Worm (Caenorhabditis elegans) whole organism, young adult: Measurements from ENCODE around the gene pqn-36.

ENCODE experiments used
- B0035.1 ChIP-seq: sonication (generic microtip); optimal IDR thresholded peaks from 2 replicates; lab custom pipeline; 2016; ENCODE audit warnings: missing genetic modification characterization, mild to moderate bottlenecking, missing compliant biosample characterization, missing genotype, missing genetic modification reagents
- F37B4.10 ChIP-seq: fragments of 200-800 bp; sonication (Bioruptor generic); IDR thresholded peaks from 2 replicates; pipeline ENCODE4 v1.3.6; 2022; ENCODE audit warnings: missing genetic modification characterization, missing compliant biosample characterization
- F55B11.4 ChIP-seq: sonication (generic microtip); optimal IDR thresholded peaks from 2 replicates; lab custom pipeline; 2016; ENCODE audit warnings: missing compliant biosample characterization, missing genetic modification characterization, borderline replicate concordance; ENCODE audit not compliant: insufficient read depth
- K12H6.12 ChIP-seq: fragments of 200-800 bp; sonication (Bioruptor generic); optimal IDR thresholded peaks from 2 replicates; lab custom pipeline; 2018; ENCODE audit warnings: mild to moderate bottlenecking, missing genetic modification characterization, missing compliant biosample characterization
- athp-1 ChIP-seq: sonication (generic microtip); optimal IDR thresholded peaks from 2 replicates; lab custom pipeline; 2017; ENCODE audit warnings: mild to moderate bottlenecking, missing genetic modification characterization, missing compliant biosample characterization
- attf-3 ChIP-seq: fragments of 200-800 bp; sonication (Bioruptor generic); conservative IDR thresholded peaks from 2 replicates; pipeline ENCODE4 v1.3.6; 2022; ENCODE audit warnings: missing genetic modification reagents, missing genetic modification characterization, missing compliant biosample characterization
- attf-5 ChIP-seq: fragments of 200-800 bp; sonication (Bioruptor generic); optimal IDR thresholded peaks from 2 replicates; lab custom pipeline; 2018; ENCODE audit warnings: mild to moderate bottlenecking, missing genetic modification characterization, missing compliant biosample characterization
- bed-1 ChIP-seq: fragments of 200-800 bp; sonication (Bioruptor generic); IDR thresholded peaks from 2 replicates; pipeline ENCODE4 v1.3.6; 2022; ENCODE audit warnings: missing genetic modification reagents, missing genetic modification characterization, missing compliant biosample characterization
- ccch-3 ChIP-seq: fragments of 200-800 bp; sonication (Bioruptor generic); optimal IDR thresholded peaks from 2 replicates; lab custom pipeline; 2018; ENCODE audit warnings: mild to moderate bottlenecking, missing genetic modification characterization, missing compliant biosample characterization
- ceh-40 ChIP-seq: fragments of 200-800 bp; sonication (Bioruptor generic); IDR thresholded peaks from 2 replicates; pipeline ENCODE4 v1.3.6; 2022; ENCODE audit warnings: missing genetic modification characterization, missing compliant biosample characterization
- chd-7 ChIP-seq: sonication (generic microtip); optimal IDR thresholded peaks from 2 replicates; lab custom pipeline; 2016; ENCODE audit warnings: mild to moderate bottlenecking, missing genetic modification characterization, moderate library complexity, missing compliant biosample characterization
- dox-1 ChIP-seq: fragments of 200-800 bp; sonication (Bioruptor generic); IDR thresholded peaks from 2 replicates; pipeline ENCODE4 v1.3.6; 2022; ENCODE audit warnings: missing genetic modification reagents, missing genetic modification characterization, missing compliant biosample characterization
- hmg-1.2 ChIP-seq: fragments of 200-800 bp; sonication (Bioruptor generic); IDR thresholded peaks from 2 replicates; pipeline ENCODE4 v1.3.6; 2022; ENCODE audit warnings: missing genetic modification reagents, missing genetic modification characterization, missing compliant biosample characterization
- hrde-1 ChIP-seq: sonication (generic microtip); optimal IDR thresholded peaks from 2 replicates; lab custom pipeline; 2016; ENCODE audit warnings: missing genetic modification characterization, mild to moderate bottlenecking, missing compliant biosample characterization, moderate library complexity, missing genotype, missing genetic modification reagents, borderline replicate concordance
- lin-40 ChIP-seq: sonication (generic microtip); optimal IDR thresholded peaks from 2 replicates; lab custom pipeline; 2016; ENCODE audit warnings: missing genetic modification characterization, mild to moderate bottlenecking, missing compliant biosample characterization, missing genotype, missing genetic modification reagents
- lin-54 ChIP-seq: fragments of 200-800 bp; sonication (Bioruptor generic); optimal IDR thresholded peaks from 2 replicates; lab custom pipeline; 2018; ENCODE audit warnings: mild to moderate bottlenecking, missing genetic modification characterization, missing compliant biosample characterization
- lir-1 ChIP-seq: fragments of 200-800 bp; sonication (Bioruptor generic); conservative IDR thresholded peaks from 2 replicates; pipeline ENCODE4 v1.3.6; 2022; ENCODE audit warnings: missing genetic modification reagents, missing genetic modification characterization, missing compliant biosample characterization
- lsy-27 ChIP-seq: sonication (generic microtip); optimal IDR thresholded peaks from 2 replicates; lab custom pipeline; 2017; ENCODE audit warnings: missing genetic modification characterization, mild to moderate bottlenecking, missing compliant biosample characterization, antibody characterized with exemption, missing genotype, borderline replicate concordance; ENCODE audit not compliant: insufficient read depth
- madf-3 ChIP-seq: fragments of 200-800 bp; sonication (Bioruptor generic); IDR thresholded peaks from 2 replicates; pipeline ENCODE4 v1.3.6; 2022; ENCODE audit warnings: missing genetic modification reagents, missing genetic modification characterization, missing compliant biosample characterization
- mcd-1 ChIP-seq: fragments of 200-800 bp; sonication (Bioruptor generic); IDR thresholded peaks from 2 replicates; pipeline ENCODE4 v1.3.6; 2022; ENCODE audit warnings: missing genetic modification reagents, missing genetic modification characterization, missing compliant biosample characterization
- mel-28 ChIP-seq: sonication (generic microtip); optimal IDR thresholded peaks from 2 replicates; lab custom pipeline; 2016; ENCODE audit warnings: borderline replicate concordance, mild to moderate bottlenecking, missing genetic modification characterization, missing compliant biosample characterization
- nhr-80 ChIP-seq: sonication (generic microtip); optimal IDR thresholded peaks from 2 replicates; lab custom pipeline; 2016; ENCODE audit warnings: missing genetic modification characterization, missing compliant biosample characterization
- rcor-1 ChIP-seq: fragments of 200-800 bp; sonication (Bioruptor generic); IDR thresholded peaks from 2 replicates; pipeline ENCODE4 v1.3.6; 2022; ENCODE audit warnings: missing genetic modification reagents, missing genetic modification characterization, missing compliant biosample characterization
- rec-8 ChIP-seq, 2 experiments: sonication (generic microtip); optimal IDR thresholded peaks; 2 replicates each; lab custom pipeline; 2016; ENCODE audit warnings: mild to moderate bottlenecking in 2 of 2, missing genetic modification characterization in 2 of 2, missing genetic modification reagents in 2 of 2, missing genotype in 2 of 2, missing biosample characterization in 1 of 2, missing compliant biosample characterization in 1 of 2, moderate library complexity in 1 of 2
- snpc-1.3 ChIP-seq: sonication (generic microtip); optimal IDR thresholded peaks from 2 replicates; lab custom pipeline; 2017; ENCODE audit warnings: missing genetic modification characterization, mild to moderate bottlenecking, missing compliant biosample characterization, antibody characterized with exemption, moderate library complexity, missing genotype, missing genetic modification reagents; ENCODE audit not compliant: insufficient read depth
- snpc-3.4 ChIP-seq: sonication (generic microtip); optimal IDR thresholded peaks from 2 replicates; lab custom pipeline; 2017; ENCODE audit warnings: missing genetic modification characterization, mild to moderate bottlenecking, missing compliant biosample characterization, antibody characterized with exemption, moderate library complexity, missing genotype, missing genetic modification reagents
- snpc-4 ChIP-seq, 5 experiments: fragments of 150-350 bp in 1 of 5; sonication (generic microtip) in 4 of 5; optimal IDR thresholded peaks; 2 replicates each; lab custom pipeline; 2014 to 2018; ENCODE audit warnings: missing genetic modification characterization in 5 of 5, missing biosample characterization in 3 of 5, antibody characterized with exemption in 2 of 5, mild to moderate bottlenecking in 2 of 5, missing compliant biosample characterization in 2 of 5, missing genotype in 2 of 5, moderate library complexity in 2 of 5, missing genetic modification reagents in 1 of 5
- zim-3 ChIP-seq: sonication (generic microtip); optimal IDR thresholded peaks from 2 replicates; lab custom pipeline; 2017; ENCODE audit warnings: mild to moderate bottlenecking, missing genetic modification characterization, moderate library complexity, missing compliant biosample characterization
- ztf-22 ChIP-seq: fragments of 200-800 bp; sonication (Bioruptor generic); optimal IDR thresholded peaks from 2 replicates; lab custom pipeline; 2018; ENCODE audit warnings: mild to moderate bottlenecking, missing genetic modification characterization, moderate library complexity, missing compliant biosample characterization
- ztf-26 ChIP-seq: sonication (generic microtip); optimal IDR thresholded peaks from 2 replicates; lab custom pipeline; 2017; ENCODE audit warnings: missing genetic modification characterization, missing compliant biosample characterization

Gene pqn-36

ce11 chrX:15440744-15441685 lies 25.7 kb upstream of the pqn-36 start, which contains the start of gene mocs-1 (continued):
- TF ChIP-seq bed-1 (no peak), rcor-1 (GFP tag; lab: Robert Waterston, UW) (no peak), K12H6.12 (tag; lab: Kevin White, UChicago) (no peak), attf-5 (GFP tag; lab: Kevin White, UChicago) (peak; percentile 26), ztf-26 (tag; lab: Kevin White, UChicago) (no peak), ztf-22 (no peak), lin-40 (tag; lab: Kevin White, UChicago) (peak; percentile 8), lin-54 (GFP tag; lab: Kevin White, UChicago) (no peak), snpc-3.4 (tag; lab: Kevin White, UChicago) (no peak), nhr-80 (tag; lab: Kevin White, UChicago) (peak; percentile 68), F55B11.4 (no peak), chd-7 (tag; lab: Kevin White, UChicago) (no peak), hrde-1 (tag; lab: Kevin White, UChicago) (no peak), rec-8 (tag; optimal IDR thresholded peaks at IDR 0.05; lab: Kevin White, UChicago) (no peak), B0035.1 (tag; lab: Kevin White, UChicago) (no peak), lir-1 (GFP tag; lab: Robert Waterston, UW) (no peak), snpc-1.3 (tag; lab: Kevin White, UChicago) (no peak), ccch-3 (GFP tag; lab: Kevin White, UChicago) (no peak), athp-1 (tag; lab: Kevin White, UChicago) (no peak), mel-28 (no peak), madf-3 (GFP tag; lab: Robert Waterston, UW) (no peak), attf-3 (GFP tag; lab: Robert Waterston, UW) (no peak)

DNA sequence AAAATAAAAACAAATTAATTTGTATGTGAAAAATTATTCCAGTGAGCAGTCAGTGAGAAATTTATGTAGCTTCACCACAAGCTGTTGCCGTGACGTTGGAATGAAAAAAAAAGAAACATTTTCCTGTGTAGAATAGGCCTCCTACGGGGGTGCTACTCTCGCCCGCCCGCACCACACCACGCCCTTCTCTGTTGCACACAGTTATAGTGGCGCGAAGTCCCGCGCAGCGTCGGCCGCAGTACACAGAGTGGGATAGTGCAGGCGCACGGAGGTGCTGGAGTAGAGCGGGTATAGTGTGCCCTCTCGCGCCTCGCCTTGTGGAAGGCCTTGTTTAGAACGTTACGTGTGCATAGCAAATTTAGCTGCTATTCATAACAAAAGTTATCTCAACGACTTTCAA lies 23.5 kb upstream of the pqn-36 start:
- peak; percentile 26; the same call in 1 of the 2 replicates for TF ChIP-seq mcd-1 (GFP tag; lab: Robert Waterston, UW)
- 0 out of 2 replicates have a peak, but pooled peaks have one; percentile 68 for TF ChIP-seq F37B4.10 (GFP tag; lab: Robert Waterston, UW)
- TF ChIP-seq dox-1 (GFP tag; lab: Robert Waterston, UW), result no peak
- TF ChIP-seq lsy-27, result no peak
- TF ChIP-seq snpc-4 (GFP tag; optimal IDR thresholded peaks at IDR 0.05; lab: Kevin White, UChicago), result peak; percentile 24
- TF ChIP-seq snpc-4 (tag; optimal IDR thresholded peaks at IDR 0.05; lab: Kevin White, UChicago), result peak in 3 of 4 experiments; percentile 51 to 85 (median 78)
- no peak for TF ChIP-seq zim-3 (tag; lab: Kevin White, UChicago)

DNA sequence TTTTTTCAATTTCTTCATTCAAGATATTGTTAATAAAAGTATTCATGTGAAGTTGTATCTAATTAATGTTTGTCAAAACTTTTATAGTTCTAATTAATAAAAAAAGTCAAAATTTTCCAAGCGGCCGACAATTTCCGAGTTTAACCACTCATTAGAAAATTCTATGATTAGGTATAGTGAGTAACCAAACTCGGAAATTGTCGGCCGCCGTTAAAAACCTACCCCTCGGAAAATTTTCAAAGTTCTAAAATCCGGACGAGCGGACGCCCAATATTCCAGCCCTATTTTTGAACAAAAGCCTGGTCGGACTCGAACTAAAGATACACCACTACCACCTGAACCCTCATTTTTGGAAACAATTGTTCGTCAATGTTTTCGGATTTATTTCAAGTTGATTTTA lies 19.6 kb upstream of the pqn-36 start:
- TF ChIP-seq hmg-1.2 (peak; percentile 30; the same call in 1 of the 2 replicates), ceh-40 (GFP tag; lab: Robert Waterston, UW) (no peak), snpc-4 (GFP tag; optimal IDR thresholded peaks at IDR 0.05; lab: Kevin White, UChicago) (peak; percentile 3), snpc-4 (tag; optimal IDR thresholded peaks at IDR 0.05; lab: Kevin White, UChicago) (peak in 3 of 4 experiments; percentile 11 to 87 (median 82)), mel-28 (no peak)
- TF ChIP-seq, all 124 proteins: peak for 2
